Worm (Caenorhabditis elegans) whole organism, young adult: ENCODE data around the gene his-70.

ENCODE experiments used
- C17E4.6 ChIP-seq: fragments of 200-800 bp; sonication (Bioruptor generic); IDR thresholded peaks from 2 replicates; pipeline ENCODE4 v1.3.6; 2022; ENCODE audit warnings: missing genetic modification reagents, missing genetic modification characterization, missing compliant biosample characterization
- F22D6.2 ChIP-seq: sonication (generic microtip); optimal IDR thresholded peaks from 2 replicates; lab custom pipeline; 2016; ENCODE audit warnings: mild to moderate bottlenecking, missing genetic modification characterization, missing compliant biosample characterization
- F37B4.10 ChIP-seq: fragments of 200-800 bp; sonication (Bioruptor generic); IDR thresholded peaks from 2 replicates; pipeline ENCODE4 v1.3.6; 2022; ENCODE audit warnings: missing genetic modification characterization, missing compliant biosample characterization
- F39B2.1 ChIP-seq: fragments of 200-800 bp; sonication (Bioruptor generic); IDR thresholded peaks from 2 replicates; pipeline ENCODE4 v1.3.6; 2022; ENCODE audit warnings: missing genetic modification reagents, missing genetic modification characterization, missing compliant biosample characterization
- F52B5.7 ChIP-seq: sonication (generic microtip); optimal IDR thresholded peaks from 2 replicates; lab custom pipeline; 2016; ENCODE audit warnings: mild to moderate bottlenecking, missing genetic modification characterization, missing compliant biosample characterization
- F57A8.1 ChIP-seq: fragments of 200-800 bp; sonication (Bioruptor generic); optimal IDR thresholded peaks from 2 replicates; lab custom pipeline; 2018; ENCODE audit warnings: mild to moderate bottlenecking, missing genetic modification characterization, moderate library complexity, missing compliant biosample characterization
- F57C9.4 ChIP-seq: sonication (generic microtip); optimal IDR thresholded peaks from 2 replicates; lab custom pipeline; 2017; ENCODE audit warnings: mild to moderate bottlenecking, missing genetic modification characterization, missing compliant biosample characterization
- Y53F4B.3 ChIP-seq: fragments of 200-800 bp; sonication (Bioruptor generic); IDR thresholded peaks from 2 replicates; pipeline ENCODE4 v1.3.6; 2022; ENCODE audit warnings: missing genetic modification reagents, missing genetic modification characterization, missing compliant biosample characterization
- Y67H2A.10 ChIP-seq: fragments of 200-800 bp; sonication (Bioruptor generic); conservative IDR thresholded peaks from 2 replicates; pipeline ENCODE4 v1.3.6; 2022; ENCODE audit warnings: missing genetic modification reagents, missing genetic modification characterization, missing compliant biosample characterization
- ZK185.1 ChIP-seq: sonication (generic microtip); optimal IDR thresholded peaks from 2 replicates; lab custom pipeline; 2016; ENCODE audit warnings: mild to moderate bottlenecking, missing genetic modification characterization, missing compliant biosample characterization; ENCODE audit not compliant: poor library complexity, severe bottlenecking
- ama-1 ChIP-seq, 3 experiments: fragments of 150-350 bp in 1 of 3; sonication (generic microtip) in 2 of 3; optimal IDR thresholded peaks; 2 replicates each; lab custom pipeline; 2014 to 2018; ENCODE audit warnings: missing biosample characterization in 2 of 3, missing genetic modification characterization in 2 of 3, missing genetic modification reagents in 2 of 3
- atf-7 ChIP-seq: sonication (generic microtip); optimal IDR thresholded peaks from 2 replicates; lab custom pipeline; 2017; ENCODE audit warnings: mild to moderate bottlenecking, missing genetic modification characterization, missing compliant biosample characterization
- attf-5 ChIP-seq: fragments of 200-800 bp; sonication (Bioruptor generic); optimal IDR thresholded peaks from 2 replicates; lab custom pipeline; 2018; ENCODE audit warnings: mild to moderate bottlenecking, missing genetic modification characterization, missing compliant biosample characterization
- bed-2 ChIP-seq: fragments of 200-800 bp; sonication (Bioruptor generic); IDR thresholded peaks from 2 replicates; pipeline ENCODE4 v1.3.6; 2022; ENCODE audit warnings: missing genetic modification reagents, missing genetic modification characterization, missing compliant biosample characterization
- cebp-1 ChIP-seq, 2 experiments: fragments of 200-800 bp in 1 of 2; sonication (Bioruptor generic) in 1 of 2; sonication (generic microtip) in 1 of 2; IDR thresholded peaks in 1 of 2; optimal IDR thresholded peaks in 1 of 2; 2 replicates each; pipeline versions ENCODE4 v1.3.6 to Lab custom; 2017 to 2022; ENCODE audit warnings: missing compliant biosample characterization in 2 of 2, missing genetic modification characterization in 2 of 2, mild to moderate bottlenecking in 1 of 2, missing genetic modification reagents in 1 of 2, moderate library complexity in 1 of 2
- chd-7 ChIP-seq: sonication (generic microtip); optimal IDR thresholded peaks from 2 replicates; lab custom pipeline; 2016; ENCODE audit warnings: mild to moderate bottlenecking, missing genetic modification characterization, moderate library complexity, missing compliant biosample characterization
- egl-18 ChIP-seq: fragments of 200-800 bp; sonication (Bioruptor generic); IDR thresholded peaks from 2 replicates; pipeline ENCODE4 v1.3.6; 2022; ENCODE audit warnings: missing genetic modification reagents, missing genetic modification characterization, missing compliant biosample characterization
- ekl-4 ChIP-seq: fragments of 200-800 bp; sonication (Bioruptor generic); IDR thresholded peaks from 2 replicates; pipeline ENCODE4 v1.3.6; 2022; ENCODE audit warnings: missing genetic modification reagents, missing genetic modification characterization, missing compliant biosample characterization
- gei-17 ChIP-seq: fragments of 200-800 bp; sonication (Bioruptor generic); optimal IDR thresholded peaks from 2 replicates; lab custom pipeline; 2018; ENCODE audit warnings: mild to moderate bottlenecking, missing genetic modification characterization, missing compliant biosample characterization
- hmg-1.2 ChIP-seq: fragments of 200-800 bp; sonication (Bioruptor generic); IDR thresholded peaks from 2 replicates; pipeline ENCODE4 v1.3.6; 2022; ENCODE audit warnings: missing genetic modification reagents, missing genetic modification characterization, missing compliant biosample characterization
- lsl-1 ChIP-seq: fragments of 200-800 bp; sonication (Bioruptor generic); optimal IDR thresholded peaks from 2 replicates; lab custom pipeline; 2018; ENCODE audit warnings: mild to moderate bottlenecking, missing genetic modification characterization, moderate library complexity, missing compliant biosample characterization
- lsy-27 ChIP-seq: sonication (generic microtip); optimal IDR thresholded peaks from 2 replicates; lab custom pipeline; 2017; ENCODE audit warnings: missing genetic modification characterization, mild to moderate bottlenecking, missing compliant biosample characterization, antibody characterized with exemption, missing genotype, borderline replicate concordance; ENCODE audit not compliant: insufficient read depth
- nfya-1 ChIP-seq: sonication (generic microtip); optimal IDR thresholded peaks from 2 replicates; lab custom pipeline; 2017; ENCODE audit warnings: antibody characterized with exemption, missing compliant biosample characterization, missing genetic modification characterization, borderline replicate concordance; ENCODE audit not compliant: insufficient read depth
- nfya-2 ChIP-seq: fragments of 200-800 bp; sonication (Bioruptor generic); IDR thresholded peaks from 2 replicates; pipeline ENCODE4 v1.3.6; 2022; ENCODE audit warnings: missing genetic modification reagents, missing genetic modification characterization, missing compliant biosample characterization
- nhr-80 ChIP-seq: sonication (generic microtip); optimal IDR thresholded peaks from 2 replicates; lab custom pipeline; 2016; ENCODE audit warnings: missing genetic modification characterization, missing compliant biosample characterization
- nhr-90 ChIP-seq: sonication (generic microtip); optimal IDR thresholded peaks from 2 replicates; lab custom pipeline; 2016; ENCODE audit warnings: missing genotype, mild to moderate bottlenecking, missing genetic modification characterization, missing compliant biosample characterization
- repo-1 ChIP-seq: sonication (generic microtip); optimal IDR thresholded peaks from 2 replicates; lab custom pipeline; 2017; ENCODE audit warnings: mild to moderate bottlenecking, missing genetic modification characterization, missing compliant biosample characterization
- sea-2 ChIP-seq: fragments of 200-800 bp; sonication (Bioruptor generic); IDR thresholded peaks from 2 replicates; pipeline ENCODE4 v1.3.6; 2022; ENCODE audit warnings: missing genetic modification characterization, missing compliant biosample characterization
- somi-1 ChIP-seq: fragments of 200-800 bp; sonication (Bioruptor generic); optimal IDR thresholded peaks from 2 replicates; lab custom pipeline; 2018; ENCODE audit warnings: mild to moderate bottlenecking, missing genetic modification characterization, missing compliant biosample characterization
- zfh-2 ChIP-seq: fragments of 200-800 bp; sonication (Bioruptor generic); conservative IDR thresholded peaks from 2 replicates; pipeline ENCODE4 v1.3.6; 2022; ENCODE audit warnings: missing genetic modification reagents, missing genetic modification characterization, missing compliant biosample characterization

Gene his-70

DNA sequence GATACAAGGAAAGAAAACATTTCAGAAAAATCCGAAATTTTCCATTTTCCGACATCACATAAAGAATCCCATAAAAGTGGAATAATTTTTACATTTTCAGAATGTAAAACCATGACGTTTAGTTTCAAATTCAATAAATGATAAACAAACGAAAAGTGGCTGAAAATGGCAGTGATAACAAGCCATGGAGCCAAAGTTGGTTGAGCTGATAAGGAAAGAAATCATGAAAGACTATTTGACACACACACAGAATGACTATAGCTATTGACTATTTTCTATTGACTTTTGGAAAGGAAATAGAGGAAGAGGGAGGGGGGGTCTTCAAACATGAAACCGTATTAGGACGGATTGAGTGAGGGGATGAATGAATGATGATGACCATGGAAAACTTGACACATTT is 20.1 kb downstream of the his-70 start:
- TF ChIP-seq nhr-80 (tag; lab: Kevin White, UChicago) (peak; percentile 87), egl-18 (GFP tag; lab: Robert Waterston, UW) (no peak)
- TF ChIP-seq, all 124 proteins: peak for 1

DNA sequence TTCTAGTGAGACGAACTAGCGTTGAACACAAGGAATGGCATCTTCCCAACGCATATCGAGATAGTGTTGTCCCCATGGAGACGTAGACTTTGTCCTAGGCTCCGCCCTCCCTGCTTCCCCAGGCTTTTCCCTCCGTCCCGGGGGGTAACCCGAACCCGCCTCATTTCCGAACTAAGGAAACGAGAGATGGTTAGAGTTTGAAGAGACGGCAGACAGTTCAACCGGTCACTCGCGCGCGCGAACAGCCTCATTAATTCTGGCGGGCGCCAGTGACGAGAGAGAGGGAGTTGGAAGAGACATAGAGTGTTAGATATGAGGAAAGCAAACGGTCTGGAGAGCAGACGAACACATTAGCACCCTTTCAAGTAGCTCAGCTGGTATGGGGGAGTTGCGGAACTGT is 22.6 kb downstream of the his-70 start:
- TF ChIP-seq bed-2 (0 out of 2 replicates have a peak, but pooled peaks have one; percentile 30), Y53F4B.3 (GFP tag; lab: Robert Waterston, UW) (no peak), atf-7 (tag; lab: Kevin White, UChicago) (no peak), C17E4.6 (GFP tag; lab: Robert Waterston, UW) (no peak), hmg-1.2 (GFP tag; lab: Robert Waterston, UW) (peak; percentile 44; the same call in 1 of the 2 replicates), nhr-80 (tag; lab: Kevin White, UChicago) (peak; percentile 27), attf-5 (GFP tag; lab: Kevin White, UChicago) (no peak), gei-17 (no peak), F52B5.7 (tag; lab: Kevin White, UChicago) (peak; percentile 36), zfh-2 (peak; percentile 91)

DNA sequence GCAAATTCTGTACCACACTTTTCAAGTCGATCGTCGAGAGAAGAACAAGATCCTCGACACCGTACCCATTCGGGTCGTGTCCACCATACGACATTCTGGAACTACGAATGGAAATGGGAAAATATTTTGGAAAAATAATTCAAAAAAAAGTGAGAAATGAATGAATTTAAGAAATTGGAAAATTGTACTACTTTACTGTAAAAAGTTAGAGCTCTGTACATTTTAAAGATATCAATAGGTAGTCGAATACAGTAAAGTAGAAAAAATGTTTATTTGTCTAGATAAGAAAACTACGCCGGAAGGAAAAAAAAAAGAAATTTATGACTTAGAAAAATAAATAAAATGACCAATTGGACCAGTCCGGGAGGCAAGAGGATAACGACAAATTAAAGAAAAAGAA is 23.2 kb downstream of the his-70 start, which contains the start of gene hum-5:
TSS of gene hum-5 (minus strand) at position 101 of the 400 bp plus-strand sequence.
- no peak for TF ChIP-seq F57A8.1 (GFP tag; lab: Kevin White, UChicago)
- no peak for TF ChIP-seq nfya-2
- TF ChIP-seq lsy-27 (tag; lab: Kevin White, UChicago): no peak
- no peak for TF ChIP-seq nhr-90

DNA sequence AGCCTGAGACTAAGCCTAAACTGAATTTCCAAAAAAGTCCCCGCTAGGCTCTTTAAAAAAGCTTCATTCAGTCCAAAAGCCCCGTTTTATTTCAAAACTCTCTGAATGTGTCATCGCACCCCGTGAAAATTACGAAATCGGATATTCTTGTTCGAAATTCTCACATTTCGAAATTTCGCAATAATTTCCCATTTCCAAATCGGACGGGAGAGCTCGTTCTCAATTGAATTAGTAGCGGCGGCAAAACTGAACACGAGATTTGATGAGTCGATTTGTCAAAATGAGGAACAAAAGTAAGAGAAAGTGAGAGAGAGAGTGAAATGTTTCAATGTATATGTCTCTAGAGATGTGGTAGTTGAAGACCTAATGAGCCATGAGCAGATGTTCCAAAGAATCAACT is 24.9 kb downstream of the his-70 start:
- TF ChIP-seq F37B4.10 (GFP tag; lab: Robert Waterston, UW) (no peak), cebp-1 (GFP tag; IDR thresholded peaks at IDR 0.05; lab: Robert Waterston, UW) (peak; percentile 78), cebp-1 (tag; optimal IDR thresholded peaks at IDR 0.05; lab: Kevin White, UChicago) (peak; percentile 98), F39B2.1 (GFP tag; lab: Robert Waterston, UW) (no peak), somi-1 (GFP tag; lab: Kevin White, UChicago) (no peak), lsl-1 (GFP tag; lab: Kevin White, UChicago) (no peak)

DNA sequence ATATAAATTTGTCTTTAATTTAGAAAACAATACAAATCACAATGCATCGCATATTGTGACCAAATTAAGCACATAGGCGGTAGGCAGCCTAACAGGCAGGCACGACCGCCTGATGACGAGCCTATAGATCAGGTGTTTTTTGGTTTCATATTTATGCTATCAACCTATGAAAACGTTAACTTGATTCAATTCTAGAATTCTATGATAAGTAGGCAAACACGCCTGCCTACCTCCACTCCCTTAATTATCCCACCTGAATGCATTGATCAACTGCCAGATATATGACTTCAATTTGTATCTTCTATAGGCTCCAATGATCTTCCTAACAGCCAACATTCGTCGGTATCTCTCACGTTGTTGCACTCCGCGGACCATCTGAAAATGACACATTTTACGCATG is 29.1 kb downstream of the his-70 start:
- TF ChIP-seq Y67H2A.10 (GFP tag; lab: Robert Waterston, UW) (no peak), chd-7 (no peak), F57C9.4 (tag; lab: Kevin White, UChicago) (no peak), somi-1 (GFP tag; lab: Kevin White, UChicago) (no peak), Y53F4B.3 (GFP tag; lab: Robert Waterston, UW) (no peak), lsy-27 (tag; lab: Kevin White, UChicago) (no peak), F22D6.2 (tag; lab: Kevin White, UChicago) (no peak), repo-1 (tag; lab: Kevin White, UChicago) (no peak), ekl-4 (GFP tag; lab: Robert Waterston, UW) (no peak)

DNA sequence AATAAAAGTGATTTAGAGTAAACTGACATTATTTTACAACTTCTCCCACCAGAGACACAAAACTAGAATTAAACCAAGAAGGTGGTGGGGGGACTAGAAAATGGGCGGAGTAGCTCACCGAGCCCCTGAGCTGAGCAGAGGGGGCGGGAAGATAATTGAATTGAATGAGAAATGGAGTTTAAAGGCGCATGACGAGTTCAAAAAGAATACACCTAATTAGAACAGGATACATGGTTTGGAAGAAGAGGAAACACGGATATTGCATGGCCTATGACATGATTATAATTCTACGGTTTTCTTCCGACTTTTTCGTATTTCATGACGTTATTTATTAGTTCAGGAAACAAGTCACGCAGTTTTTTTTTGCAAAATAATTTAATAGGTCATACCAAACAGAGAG is 31.9 kb downstream of the his-70 start, which contains the start of gene T02C12.5:
TSS of gene T02C12.5 (minus strand) at position 101 of the 400 bp plus-strand sequence.
- TF ChIP-seq ama-1 (optimal IDR thresholded peaks at IDR 0.05; lab: Kevin White, UChicago): no peak
- TF ChIP-seq ama-1 (GFP tag; optimal IDR thresholded peaks at IDR 0.05; lab: Kevin White, UChicago): no peak
- TF ChIP-seq egl-18 (GFP tag; lab: Robert Waterston, UW): no peak
- TF ChIP-seq sea-2: no peak
- TF ChIP-seq ZK185.1 (tag; lab: Kevin White, UChicago): no peak
- no peak for TF ChIP-seq nfya-1 (tag; lab: Kevin White, UChicago)
- TF ChIP-seq attf-5 (GFP tag; lab: Kevin White, UChicago): no peak
- no peak for TF ChIP-seq chd-7
- TF ChIP-seq, all 124 proteins: peak for 0
